Fruit fly (Drosophila melanogaster) whole organism, prepupa: ENCODE data around the gene Marf.

Experiments used
- Blimp-1 ChIP-seq: fragments of 200-800 bp; sonication (Bioruptor generic); optimal IDR thresholded peaks from 3 replicates; lab custom pipeline; 2017; ENCODE audit warnings: missing biosample characterization, missing genetic modification characterization, mild to moderate bottlenecking, moderate library complexity, missing genetic modification reagents
- CG10669 ChIP-seq: fragments of 200-800 bp; sonication (Bioruptor generic); optimal IDR thresholded peaks from 3 replicates; lab custom pipeline; 2018; ENCODE audit warnings: missing biosample characterization, mild to moderate bottlenecking, missing genetic modification characterization, moderate library complexity
- CG11762 ChIP-seq: fragments of 200-800 bp; sonication (Bioruptor generic); optimal IDR thresholded peaks from 3 replicates; lab custom pipeline; 2016; ENCODE audit warnings: missing biosample characterization, missing genetic modification characterization; ENCODE audit not compliant: insufficient read depth
- CG11902 ChIP-seq: fragments of 200-800 bp; sonication (Bioruptor generic); optimal IDR thresholded peaks from 3 replicates; lab custom pipeline; 2016; ENCODE audit warnings: missing biosample characterization, missing genetic modification characterization
- CG15336 ChIP-seq: fragments of 200-800 bp; sonication (Bioruptor generic); IDR thresholded peaks from 2 replicates; pipeline ENCODE4 v1.3.6; 2022; ENCODE audit warnings: missing biosample characterization, missing genetic modification characterization
- CG1621 ChIP-seq: fragments of 200-800 bp; sonication (Bioruptor generic); optimal IDR thresholded peaks from 3 replicates; lab custom pipeline; 2018; ENCODE audit warnings: missing biosample characterization, mild to moderate bottlenecking, missing genetic modification characterization
- CG16779 ChIP-seq: fragments of 200-800 bp; sonication (Bioruptor generic); optimal IDR thresholded peaks from 3 replicates; lab custom pipeline; 2017; ENCODE audit warnings: missing biosample characterization, mild to moderate bottlenecking, missing genetic modification characterization
- CG32006 ChIP-seq: fragments of 200-800 bp; sonication (Bioruptor generic); optimal IDR thresholded peaks from 3 replicates; lab custom pipeline; 2017; ENCODE audit warnings: missing biosample characterization, mild to moderate bottlenecking, missing genetic modification characterization
- CG34406 ChIP-seq: fragments of 200-800 bp; sonication (Bioruptor generic); optimal IDR thresholded peaks from 3 replicates; lab custom pipeline; 2016; ENCODE audit warnings: missing biosample characterization, missing genetic modification characterization
- CG3919 ChIP-seq: fragments of 200-800 bp; sonication (Bioruptor generic); optimal IDR thresholded peaks from 3 replicates; lab custom pipeline; 2016; ENCODE audit warnings: missing biosample characterization, missing genetic modification characterization
- CG6163 ChIP-seq: fragments of 200-800 bp; sonication (Bioruptor generic); IDR thresholded peaks from 3 replicates; pipeline ENCODE4 v1.3.6; 2022; ENCODE audit warnings: missing biosample characterization, missing genetic modification characterization
- CG6276 ChIP-seq: fragments of 200-800 bp; sonication (Bioruptor generic); optimal IDR thresholded peaks from 2 replicates; lab custom pipeline; 2017; ENCODE audit warnings: missing biosample characterization, mild to moderate bottlenecking, missing genetic modification characterization
- CG6792 ChIP-seq: fragments of 200-800 bp; sonication (Bioruptor generic); optimal IDR thresholded peaks from 3 replicates; lab custom pipeline; 2016; ENCODE audit warnings: missing biosample characterization, missing genetic modification characterization
- CG6808 ChIP-seq: fragments of 200-800 bp; sonication (Bioruptor generic); optimal IDR thresholded peaks from 3 replicates; lab custom pipeline; 2017; ENCODE audit warnings: missing biosample characterization, missing genetic modification characterization, mild to moderate bottlenecking, moderate library complexity, missing genetic modification reagents
- CG6854 ChIP-seq: fragments of 200-800 bp; sonication (Bioruptor generic); optimal IDR thresholded peaks from 2 replicates; lab custom pipeline; 2017; ENCODE audit warnings: missing biosample characterization, mild to moderate bottlenecking, missing genetic modification characterization
- CG7368 ChIP-seq: fragments of 200-800 bp; sonication (Bioruptor generic); optimal IDR thresholded peaks from 3 replicates; lab custom pipeline; 2016; ENCODE audit warnings: missing biosample characterization, missing genetic modification characterization
- CG8119 ChIP-seq: fragments of 200-800 bp; sonication (Bioruptor generic); IDR thresholded peaks from 3 replicates; pipeline ENCODE4 v1.3.6; 2022; ENCODE audit warnings: missing biosample characterization, missing genetic modification characterization
- CG8319 ChIP-seq: fragments of 200-800 bp; sonication (Bioruptor generic); optimal IDR thresholded peaks from 3 replicates; lab custom pipeline; 2016; ENCODE audit warnings: missing biosample characterization, missing genetic modification characterization
- CG8632 ChIP-seq: fragments of 200-800 bp; sonication (Bioruptor generic); optimal IDR thresholded peaks from 3 replicates; lab custom pipeline; 2016; ENCODE audit warnings: missing biosample characterization, missing genetic modification characterization
- Eip75B ChIP-seq: fragments of 200-800 bp; sonication (Bioruptor generic); optimal IDR thresholded peaks from 3 replicates; lab custom pipeline; 2016; ENCODE audit warnings: missing biosample characterization, missing genetic modification characterization
- Eip78C ChIP-seq: fragments of 200-800 bp; sonication (Bioruptor generic); peaks from one replicate; lab custom pipeline; 2016; ENCODE audit warnings: missing biosample characterization, missing genetic modification characterization
- Eip93F ChIP-seq: fragments of 200-800 bp; sonication (Bioruptor generic); optimal IDR thresholded peaks from 2 replicates; lab custom pipeline; 2016; ENCODE audit warnings: missing biosample characterization, mild to moderate bottlenecking, missing genetic modification characterization
- Ets96B ChIP-seq: fragments of 200-800 bp; optimal IDR thresholded peaks from 2 replicates; lab custom pipeline; 2019; ENCODE audit warnings: missing biosample characterization, mild to moderate bottlenecking, missing genetic modification characterization, moderate library complexity
- Gug ChIP-seq: fragments of 200-800 bp; sonication (Bioruptor generic); IDR thresholded peaks from 2 replicates; pipeline ENCODE4 v1.3.6; 2022; ENCODE audit warnings: missing biosample characterization, missing genetic modification characterization
- Hr38 ChIP-seq: sonication (Bioruptor generic); optimal IDR thresholded peaks from 2 replicates; lab custom pipeline; 2016; ENCODE audit warnings: missing biosample characterization, missing genetic modification characterization
- Hr39 ChIP-seq: fragments of 200-800 bp; sonication (Bioruptor generic); optimal IDR thresholded peaks from 2 replicates; lab custom pipeline; 2016; ENCODE audit warnings: missing biosample characterization, missing genetic modification characterization
- Hr4 ChIP-seq: fragments of 200-800 bp; sonication (Bioruptor generic); optimal IDR thresholded peaks from 3 replicates; lab custom pipeline; 2016; ENCODE audit warnings: missing biosample characterization, missing genetic modification characterization
- Lpt ChIP-seq: fragments of 200-800 bp; sonication (Bioruptor generic); optimal IDR thresholded peaks from 3 replicates; lab custom pipeline; 2016; ENCODE audit warnings: missing biosample characterization, missing genetic modification characterization
- Met ChIP-seq: fragments of 200-800 bp; sonication (Bioruptor generic); optimal IDR thresholded peaks from 3 replicates; lab custom pipeline; 2016; ENCODE audit warnings: missing biosample characterization, missing genetic modification characterization
- OdsH ChIP-seq: fragments of 200-800 bp; sonication (Bioruptor generic); optimal IDR thresholded peaks from 3 replicates; lab custom pipeline; 2016; ENCODE audit warnings: missing biosample characterization, missing genetic modification characterization
- Smox ChIP-seq: fragments of 200-800 bp; sonication (Bioruptor generic); optimal IDR thresholded peaks from 3 replicates; lab custom pipeline; 2016; ENCODE audit warnings: missing biosample characterization, missing genetic modification characterization
- Sox102F ChIP-seq: fragments of 200-800 bp; sonication (Bioruptor generic); optimal IDR thresholded peaks from 2 replicates; lab custom pipeline; 2016; ENCODE audit warnings: missing biosample characterization, mild to moderate bottlenecking, missing genetic modification characterization
- Sox14 ChIP-seq: fragments of 200-800 bp; sonication (Bioruptor generic); optimal IDR thresholded peaks from 3 replicates; lab custom pipeline; 2016; ENCODE audit warnings: missing biosample characterization, missing genetic modification characterization
- Sox15 ChIP-seq: fragments of 200-800 bp; sonication (Bioruptor generic); optimal IDR thresholded peaks from 3 replicates; lab custom pipeline; 2016; ENCODE audit warnings: missing biosample characterization, missing genetic modification characterization
- cyc ChIP-seq: fragments of 200-800 bp; sonication (Bioruptor generic); optimal IDR thresholded peaks from 3 replicates; lab custom pipeline; 2016; ENCODE audit warnings: missing biosample characterization, missing genetic modification characterization
- dac ChIP-seq: fragments of 200-800 bp; sonication (Bioruptor generic); optimal IDR thresholded peaks from 2 replicates; lab custom pipeline; 2017; ENCODE audit warnings: missing biosample characterization, mild to moderate bottlenecking, missing genetic modification characterization
- dsx ChIP-seq: fragments of 200-800 bp; optimal IDR thresholded peaks from 3 replicates; lab custom pipeline; 2019; ENCODE audit warnings: missing biosample characterization, mild to moderate bottlenecking, missing genetic modification characterization, moderate library complexity; ENCODE audit not compliant: poor library complexity, severe bottlenecking
- esn ChIP-seq: fragments of 200-800 bp; sonication (Bioruptor generic); optimal IDR thresholded peaks from 2 replicates; lab custom pipeline; 2016; ENCODE audit warnings: missing biosample characterization, mild to moderate bottlenecking, missing genetic modification characterization, moderate library complexity
- fd59A ChIP-seq: fragments of 200-800 bp; sonication (Bioruptor generic); optimal IDR thresholded peaks from 2 replicates; lab custom pipeline; 2017; ENCODE audit warnings: missing biosample characterization, mild to moderate bottlenecking, missing genetic modification characterization, missing genetic modification reagents
- fkh ChIP-seq: fragments of 200-800 bp; sonication (Bioruptor generic); optimal IDR thresholded peaks from 3 replicates; lab custom pipeline; 2017; ENCODE audit warnings: missing biosample characterization, mild to moderate bottlenecking, missing genetic modification characterization, moderate library complexity
- lz ChIP-seq: fragments of 200-800 bp; sonication (Bioruptor generic); optimal IDR thresholded peaks from 3 replicates; lab custom pipeline; 2016; ENCODE audit warnings: missing biosample characterization, missing genetic modification characterization
- pdm3 ChIP-seq: fragments of 200-800 bp; sonication (Bioruptor generic); optimal IDR thresholded peaks from 3 replicates; lab custom pipeline; 2016; ENCODE audit warnings: missing biosample characterization, missing genetic modification characterization
- spab ChIP-seq: fragments of 200-800 bp; sonication (Bioruptor generic); optimal IDR thresholded peaks from 2 replicates; lab custom pipeline; 2017; ENCODE audit warnings: missing biosample characterization, mild to moderate bottlenecking, missing genetic modification characterization, missing genetic modification reagents
- ss ChIP-seq, 2 experiments: fragments of 200-800 bp; sonication (Bioruptor generic); optimal IDR thresholded peaks; 2 replicates in 1 of 2; 3 replicates in 1 of 2; lab custom pipeline; 2017 to 2018; ENCODE audit warnings: mild to moderate bottlenecking in 2 of 2, missing biosample characterization in 2 of 2, missing genetic modification characterization in 2 of 2, moderate library complexity in 1 of 2
- topi ChIP-seq: fragments of 200-800 bp; sonication (Bioruptor generic); optimal IDR thresholded peaks from 3 replicates; lab custom pipeline; 2016; ENCODE audit warnings: missing biosample characterization, missing genetic modification characterization
- vri ChIP-seq: fragments of 200-800 bp; sonication (Bioruptor generic); optimal IDR thresholded peaks from 3 replicates; lab custom pipeline; 2016; ENCODE audit warnings: missing biosample characterization, mild to moderate bottlenecking, missing genetic modification characterization

The Marf gene

dm6 chrX:6316858-6317474, 48.8 kb upstream of the Marf start (continued):
- TF ChIP-seq CG11902 (no peak), OdsH (GFP tag; lab: Kevin White, UChicago) (peak; percentile 55), Met (GFP tag; lab: Kevin White, UChicago) (peak; percentile 36), pdm3 (GFP tag; lab: Kevin White, UChicago) (peak; percentile 50), Hr38 (GFP tag; lab: Kevin White, UChicago) (no peak), CG8119 (peak; percentile 54; the same call in 2 of the 3 replicates), Blimp-1 (GFP tag; lab: Kevin White, UChicago) (no peak), CG11762 (no peak), CG6276 (GFP tag; lab: Kevin White, UChicago) (peak; percentile 32), esn (GFP tag; lab: Kevin White, UChicago) (peak; percentile 32), CG34406 (GFP tag; lab: Kevin White, UChicago) (peak; percentile 23), Lpt (GFP tag; lab: Kevin White, UChicago) (peak; percentile 3), ss (GFP tag; optimal IDR thresholded peaks at IDR 0.05; lab: Kevin White, UChicago) (peak; percentile 31 to 60)

- TF ChIP-seq dsx (GFP tag; lab: Kevin White, UChicago) (peak; percentile 91), Sox14 (GFP tag; lab: Kevin White, UChicago) (peak; percentile 93), CG8632 (GFP tag; lab: Kevin White, UChicago) (peak; percentile 94), Eip75B (GFP tag; lab: Kevin White, UChicago) (peak; percentile 96), CG6854 (GFP tag; lab: Kevin White, UChicago) (peak; percentile 81), fd59A (GFP tag; lab: Kevin White, UChicago) (peak; percentile 93), Blimp-1 (GFP tag; lab: Kevin White, UChicago) (peak; percentile 86), Sox102F (peak; percentile 95), Sox15 (GFP tag; lab: Kevin White, UChicago) (peak; percentile 82), CG10669 (GFP tag; lab: Kevin White, UChicago) (peak; percentile 94), Hr39 (GFP tag; lab: Kevin White, UChicago) (peak; percentile 88), Eip93F (GFP tag; lab: Kevin White, UChicago) (peak; percentile 65), CG16779 (peak; percentile 92), Hr38 (GFP tag; lab: Kevin White, UChicago) (no peak), dac (GFP tag; lab: Kevin White, UChicago) (peak; percentile 90), CG32006 (GFP tag; lab: Kevin White, UChicago) (peak; percentile 97), CG6276 (GFP tag; lab: Kevin White, UChicago) (peak; percentile 97), CG7368 (GFP tag; lab: Kevin White, UChicago) (peak; percentile 91), pdm3 (GFP tag; lab: Kevin White, UChicago) (peak; percentile 95), CG8119 (peak; percentile 96), Gug (GFP tag; lab: Robert Waterston, UW) (peak; percentile 73), Ets96B (tag; lab: Kevin White, UChicago) (peak; percentile 92), CG6792 (GFP tag; lab: Kevin White, UChicago) (peak; percentile 95), Lpt (GFP tag; lab: Kevin White, UChicago) (peak; percentile 94), topi (peak; percentile 93), Hr4 (GFP tag; lab: Kevin White, UChicago) (peak; percentile 95), CG6163 (GFP tag; lab: Robert Waterston, UW) (peak; percentile 72), vri (GFP tag; lab: Kevin White, UChicago) (peak; percentile 87), CG6808 (GFP tag; lab: Kevin White, UChicago) (peak; percentile 95), spab (peak; percentile 92), OdsH (GFP tag; lab: Kevin White, UChicago) (peak; percentile 94), Eip78C (GFP tag; lab: Kevin White, UChicago) (peak; percentile 99), Smox (peak; percentile 94), CG11762 (peak; percentile 91), lz (GFP tag; lab: Kevin White, UChicago) (peak; percentile 94), fkh (GFP tag; lab: Kevin White, UChicago) (peak; percentile 5), CG3919 (GFP tag; lab: Kevin White, UChicago) (peak; percentile 95), CG11902 (peak; percentile 82), cyc (GFP tag; lab: Kevin White, UChicago) (peak; percentile 88), Met (GFP tag; lab: Kevin White, UChicago) (peak; percentile 95), CG15336 (GFP tag; lab: Robert Waterston, UW) (peak; percentile 92), CG8319 (GFP tag; lab: Kevin White, UChicago) (peak; percentile 81), CG1621 (peak; percentile 88)
Observed at dm6 chrX:6330369-6330949, 35.3 kb upstream of the Marf start, which contains the start of gene CG42240. Gene CG42240 (plus strand): TSS chrX:6330842.
